Fruit fly (Drosophila melanogaster): ENCODE measurements around the gene CG32102.

DNA sequence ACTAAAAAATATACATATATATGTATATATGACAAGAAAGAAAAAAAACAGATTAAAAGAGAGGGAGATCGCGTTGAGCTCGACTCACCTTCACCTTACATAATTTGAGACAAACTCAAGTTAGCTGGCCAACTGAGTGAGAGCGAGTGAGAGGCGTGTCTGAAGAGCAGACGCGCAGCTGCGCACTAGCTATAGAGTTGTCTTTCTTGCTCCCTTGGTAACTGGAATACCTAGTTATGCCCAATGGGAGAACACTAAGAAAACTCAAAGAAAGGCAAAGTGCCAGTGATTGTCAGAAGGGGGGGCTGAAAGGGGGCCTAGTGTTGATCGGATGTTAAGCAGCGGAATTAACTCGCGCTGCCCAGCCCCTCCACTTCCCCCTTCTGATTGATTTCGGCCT is 35.2 kb downstream of the CG32102 start:
- TF ChIP-seq CG32121 (GFP tag; IDR thresholded peaks at IDR 0.05), result no peak
- no peak for TF ChIP-seq CG13204 (GFP tag; optimal IDR thresholded peaks at IDR 0.05)
- no peak for TF ChIP-seq CG8159 (tag; optimal IDR thresholded peaks at IDR 0.05)
- TF ChIP-seq CG34367 (tag; optimal IDR thresholded peaks at IDR 0.05), result no peak
